Worm (Caenorhabditis elegans) whole organism, late embryonic: ENCODE measurements around the gene skr-7.

Source experiments
- K02D7.2 ChIP-seq: sonication (generic microtip); optimal IDR thresholded peaks from 2 replicates; lab custom pipeline; 2017; ENCODE audit warnings: mild to moderate bottlenecking, missing genetic modification characterization, missing compliant biosample characterization
- ahr-1 ChIP-seq: sonication (generic microtip); optimal IDR thresholded peaks from 2 replicates; lab custom pipeline; 2016; ENCODE audit warnings: missing genetic modification characterization, missing compliant biosample characterization
- ama-1 ChIP-seq: fragments of 150-350 bp; optimal IDR thresholded peaks from 2 replicates; lab custom pipeline; 2014
- ceh-18 ChIP-seq: sonication (generic microtip); optimal IDR thresholded peaks from 2 replicates; lab custom pipeline; 2016; ENCODE audit warnings: missing genetic modification characterization, missing compliant biosample characterization
- ets-4 ChIP-seq: sonication (generic microtip); optimal IDR thresholded peaks from 2 replicates; lab custom pipeline; 2016; ENCODE audit warnings: missing genetic modification characterization, missing compliant biosample characterization
- eyg-1 ChIP-seq: sonication (generic microtip); optimal IDR thresholded peaks from 2 replicates; lab custom pipeline; 2016; ENCODE audit warnings: missing genotype, missing genetic modification characterization, missing compliant biosample characterization
- hlh-30 ChIP-seq: sonication (generic microtip); optimal IDR thresholded peaks from 2 replicates; lab custom pipeline; 2017; ENCODE audit warnings: antibody characterized with exemption, missing genetic modification characterization, missing compliant biosample characterization; ENCODE audit not compliant: insufficient read depth
- madf-2 ChIP-seq: sonication (generic microtip); optimal IDR thresholded peaks from 2 replicates; lab custom pipeline; 2017; ENCODE audit warnings: missing genetic modification characterization, missing compliant biosample characterization
- nhr-232 ChIP-seq: sonication (generic microtip); optimal IDR thresholded peaks from 2 replicates; lab custom pipeline; 2016; ENCODE audit warnings: missing genetic modification characterization, missing compliant biosample characterization
- pqm-1 ChIP-seq: sonication (generic microtip); optimal IDR thresholded peaks from 2 replicates; lab custom pipeline; 2016; ENCODE audit warnings: missing genetic modification characterization, missing compliant biosample characterization
- sox-4 ChIP-seq: sonication (generic microtip); optimal IDR thresholded peaks from 2 replicates; lab custom pipeline; 2017; ENCODE audit warnings: mild to moderate bottlenecking, missing genetic modification characterization, inconsistent platforms, missing compliant biosample characterization

ce11 chrV:4382298-4382697 lies 39.9 kb upstream of the skr-7 start, which contains the start of gene F13A2.1:
- no peak for TF ChIP-seq hlh-30 (tag; lab: Kevin White, UChicago)
- TF ChIP-seq madf-2 = no peak
- no peak for TF ChIP-seq nhr-232 (tag; lab: Kevin White, UChicago)
- TF ChIP-seq pqm-1 (tag; lab: Kevin White, UChicago) = no peak
- no peak for TF ChIP-seq sox-4
- no peak for TF ChIP-seq eyg-1 (tag; lab: Kevin White, UChicago)
- TF ChIP-seq ceh-18 = no peak
- no peak for TF ChIP-seq ama-1
- TF ChIP-seq ets-4 (tag; lab: Kevin White, UChicago) = no peak
- TF ChIP-seq ahr-1 (tag; lab: Kevin White, UChicago) = no peak
- no peak for TF ChIP-seq K02D7.2 (tag; lab: Kevin White, UChicago)
